Worm (Caenorhabditis elegans) whole organism, L4 larva: ENCODE results near the gene col-13.
A peak's percentile ranks its signal among the peaks of the same experiment; 100 is the strongest.

Source experiments
- D1046.2 ChIP-seq: fragments of 200-800 bp; sonication (Bioruptor generic); IDR thresholded peaks from 2 replicates; pipeline ENCODE4 v1.3.6; 2022; ENCODE audit warnings: missing genetic modification characterization, missing compliant biosample characterization
- F26F4.8 ChIP-seq: fragments of 200-800 bp; sonication (Bioruptor generic); conservative IDR thresholded peaks from 2 replicates; pipeline ENCODE4 v1.3.6; 2022; ENCODE audit warnings: missing genetic modification characterization, missing compliant biosample characterization
- F44E2.7 ChIP-seq: fragments of 200-800 bp; sonication (Bioruptor generic); IDR thresholded peaks from 2 replicates; pipeline ENCODE4 v2.1.2; 2022; ENCODE audit warnings: missing genetic modification characterization, missing compliant biosample characterization
- T26A8.4 ChIP-seq: fragments of 200-800 bp; sonication (Bioruptor generic); IDR thresholded peaks from 2 replicates; pipeline ENCODE4 v1.3.6; 2022; ENCODE audit warnings: missing genetic modification characterization, missing compliant biosample characterization
- Y48G9A.11 ChIP-seq: fragments of 200-800 bp; sonication (Bioruptor generic); IDR thresholded peaks from 2 replicates; pipeline ENCODE4 v1.3.6; 2022; ENCODE audit warnings: missing genetic modification reagents, missing genetic modification characterization, missing compliant biosample characterization
- Y5F2A.4 ChIP-seq: fragments of 200-800 bp; sonication (Bioruptor generic); optimal IDR thresholded peaks from 2 replicates; lab custom pipeline; 2018; ENCODE audit warnings: mild to moderate bottlenecking, missing genetic modification characterization, missing compliant biosample characterization
- Y75B8A.6 ChIP-seq: fragments of 200-800 bp; sonication (Bioruptor generic); IDR thresholded peaks from 2 replicates; pipeline ENCODE4 v1.3.6; 2022; ENCODE audit warnings: missing genetic modification reagents, missing genetic modification characterization, missing compliant biosample characterization
- ZK337.2 ChIP-seq: fragments of 200-800 bp; sonication (Bioruptor generic); IDR thresholded peaks from 2 replicates; pipeline ENCODE4 v1.3.6; 2022; ENCODE audit warnings: missing genetic modification reagents, missing genetic modification characterization, missing compliant biosample characterization
- aha-1 ChIP-seq: fragments of 150-350 bp; peaks from one replicate; lab custom pipeline; 2014; ENCODE audit warnings: missing biosample characterization, missing genetic modification characterization
- ama-1 ChIP-seq: fragments of 150-350 bp; optimal IDR thresholded peaks from 2 replicates; lab custom pipeline; 2014; ENCODE audit warnings: inconsistent platforms, mixed read lengths
- ceh-32 ChIP-seq: sonication (generic microtip); optimal IDR thresholded peaks from 2 replicates; lab custom pipeline; 2016; ENCODE audit warnings: mild to moderate bottlenecking, missing genetic modification characterization, missing compliant biosample characterization; ENCODE audit not compliant: poor library complexity
- ceh-44 ChIP-seq: fragments of 200-800 bp; sonication (Bioruptor generic); IDR thresholded peaks from 2 replicates; pipeline ENCODE4 v1.3.6; 2022; ENCODE audit warnings: missing genetic modification reagents, missing genetic modification characterization, missing compliant biosample characterization
- cey-2 ChIP-seq: sonication (generic microtip); optimal IDR thresholded peaks from 3 replicates; lab custom pipeline; 2017; ENCODE audit warnings: missing genetic modification characterization, mild to moderate bottlenecking, missing compliant biosample characterization, antibody characterized with exemption, borderline replicate concordance; ENCODE audit not compliant: insufficient read depth
- ctbp-1 ChIP-seq: fragments of 200-800 bp; sonication (Bioruptor generic); IDR thresholded peaks from 2 replicates; pipeline ENCODE4 v1.3.6; 2022; ENCODE audit warnings: missing genetic modification reagents, missing genetic modification characterization, missing compliant biosample characterization
- daf-16 ChIP-seq, 3 experiments: sonication (generic microtip); optimal IDR thresholded peaks; 2 replicates each; lab custom pipeline; 2016 to 2017; ENCODE audit warnings: missing genetic modification characterization in 3 of 3, missing genetic modification reagents in 3 of 3, mild to moderate bottlenecking in 2 of 3, missing compliant biosample characterization in 2 of 3, missing biosample characterization in 1 of 3, moderate library complexity in 1 of 3
- daf-19 ChIP-seq: fragments of 200-800 bp; sonication (Bioruptor generic); conservative IDR thresholded peaks from 2 replicates; pipeline ENCODE4 v1.3.6; 2022; ENCODE audit warnings: missing genetic modification characterization, missing compliant biosample characterization
- dmd-9 ChIP-seq: fragments of 200-800 bp; sonication (Bioruptor generic); IDR thresholded peaks from 2 replicates; pipeline ENCODE4 v1.3.6; 2022; ENCODE audit warnings: missing genetic modification reagents, missing genetic modification characterization, missing compliant biosample characterization
- dpl-1 ChIP-seq: fragments of 150-350 bp; optimal IDR thresholded peaks from 2 replicates; lab custom pipeline; 2014; ENCODE audit warnings: missing biosample characterization, missing genetic modification reagents, missing genetic modification characterization
- gei-8 ChIP-seq: fragments of 200-800 bp; sonication (Bioruptor generic); optimal IDR thresholded peaks from 2 replicates; lab custom pipeline; 2018; ENCODE audit warnings: mild to moderate bottlenecking, missing genetic modification characterization, missing compliant biosample characterization
- hif-1 ChIP-seq, 2 experiments: sonication (generic microtip); optimal IDR thresholded peaks; 2 replicates each; lab custom pipeline; 2016 to 2017; ENCODE audit warnings: missing compliant biosample characterization in 2 of 2, missing genetic modification characterization in 2 of 2, missing genetic modification reagents in 2 of 2, missing genotype in 2 of 2, mild to moderate bottlenecking in 1 of 2
- hlh-11 ChIP-seq: fragments of 200-800 bp; sonication (Bioruptor generic); optimal IDR thresholded peaks from 2 replicates; lab custom pipeline; 2018; ENCODE audit warnings: mild to moderate bottlenecking, missing genetic modification characterization, missing compliant biosample characterization
- jun-1 ChIP-seq: fragments of 150-350 bp; optimal IDR thresholded peaks from 2 replicates; lab custom pipeline; 2014; ENCODE audit warnings: missing biosample characterization, missing genetic modification reagents, missing genetic modification characterization
- lin-29 ChIP-seq: fragments of 200-800 bp; sonication (Bioruptor generic); IDR thresholded peaks from 2 replicates; pipeline ENCODE4 v1.3.6; 2022; ENCODE audit warnings: missing genetic modification reagents, missing genetic modification characterization, missing compliant biosample characterization
- lir-3 ChIP-seq: sonication (generic microtip); optimal IDR thresholded peaks from 2 replicates; lab custom pipeline; 2016; ENCODE audit warnings: mild to moderate bottlenecking, missing genetic modification characterization, missing compliant biosample characterization
- madf-9 ChIP-seq: fragments of 200-800 bp; sonication (Bioruptor generic); conservative IDR thresholded peaks from 2 replicates; pipeline ENCODE4 v1.3.6; 2022; ENCODE audit warnings: missing genetic modification reagents, missing genetic modification characterization, missing compliant biosample characterization
- mdt-29 ChIP-seq: fragments of 200-800 bp; sonication (Bioruptor generic); IDR thresholded peaks from 2 replicates; pipeline ENCODE4 v1.3.6; 2022; ENCODE audit warnings: missing genetic modification reagents, missing genetic modification characterization, missing compliant biosample characterization
- mep-1 ChIP-seq: fragments of 150-350 bp; sonication (generic microtip); optimal IDR thresholded peaks from 3 replicates; lab custom pipeline; 2014; ENCODE audit warnings: missing biosample characterization, missing genetic modification characterization
- mxl-3 ChIP-seq: fragments of 200-800 bp; sonication (Bioruptor generic); optimal IDR thresholded peaks from 2 replicates; lab custom pipeline; 2018; ENCODE audit warnings: mild to moderate bottlenecking, missing genetic modification characterization, missing compliant biosample characterization
- nhr-102 ChIP-seq: sonication (generic microtip); optimal IDR thresholded peaks from 2 replicates; lab custom pipeline; 2016; ENCODE audit warnings: mild to moderate bottlenecking, missing genetic modification characterization, moderate library complexity, missing compliant biosample characterization
- nhr-111 ChIP-seq: fragments of 200-800 bp; sonication (Bioruptor generic); optimal IDR thresholded peaks from 2 replicates; lab custom pipeline; 2018; ENCODE audit warnings: mild to moderate bottlenecking, missing genetic modification characterization, missing compliant biosample characterization
- nhr-41 ChIP-seq: fragments of 200-800 bp; sonication (Bioruptor generic); IDR thresholded peaks from 2 replicates; pipeline ENCODE4 v1.3.6; 2022; ENCODE audit warnings: missing genetic modification reagents, missing genetic modification characterization, missing compliant biosample characterization
- php-3 ChIP-seq: fragments of 200-800 bp; sonication (Bioruptor generic); IDR thresholded peaks from 2 replicates; pipeline ENCODE4 v1.3.6; 2022; ENCODE audit warnings: missing genetic modification reagents, missing genetic modification characterization, missing compliant biosample characterization
- rbr-2 ChIP-seq: sonication (generic microtip); optimal IDR thresholded peaks from 2 replicates; lab custom pipeline; 2016; ENCODE audit warnings: missing genotype, missing genetic modification characterization, missing compliant biosample characterization
- snpc-1.2 ChIP-seq: fragments of 200-800 bp; sonication (Bioruptor generic); IDR thresholded peaks from 2 replicates; pipeline ENCODE4 v1.3.6; 2022; ENCODE audit warnings: missing genetic modification reagents, missing genetic modification characterization, missing compliant biosample characterization
- spr-3 ChIP-seq: fragments of 200-800 bp; sonication (Bioruptor generic); optimal IDR thresholded peaks from 2 replicates; lab custom pipeline; 2018; ENCODE audit warnings: mild to moderate bottlenecking, missing genetic modification characterization, missing compliant biosample characterization
- unc-130 ChIP-seq: sonication (generic microtip); optimal IDR thresholded peaks from 2 replicates; lab custom pipeline; 2016; ENCODE audit warnings: missing genetic modification reagents, missing genetic modification characterization, missing compliant biosample characterization
- unc-62 ChIP-seq, 3 experiments: fragments of 150-350 bp in 1 of 3; sonication (generic microtip); optimal IDR thresholded peaks in 2 of 3; peaks in 1 of 3; 1 replicate in 1 of 3; 2 replicates in 2 of 3; lab custom pipeline; 2014 to 2017; ENCODE audit warnings: missing biosample characterization in 3 of 3, missing genetic modification characterization in 3 of 3, missing genetic modification reagents in 3 of 3, missing genotype in 1 of 3
- zag-1 ChIP-seq: fragments of 150-350 bp; optimal IDR thresholded peaks from 2 replicates; lab custom pipeline; 2014; ENCODE audit warnings: missing biosample characterization, missing genetic modification characterization
- zfp-3 ChIP-seq: fragments of 200-800 bp; sonication (Bioruptor generic); conservative IDR thresholded peaks from 2 replicates; pipeline ENCODE4 v1.3.6; 2022; ENCODE audit warnings: missing genetic modification reagents, missing genetic modification characterization, missing compliant biosample characterization
- zip-11 ChIP-seq: fragments of 200-800 bp; sonication (Bioruptor generic); IDR thresholded peaks from 2 replicates; pipeline ENCODE4 v1.3.6; 2022; ENCODE audit warnings: missing genetic modification characterization, missing compliant biosample characterization
- ztf-7 ChIP-seq: fragments of 150-350 bp; optimal IDR thresholded peaks from 2 replicates; lab custom pipeline; 2014; ENCODE audit warnings: missing biosample characterization, missing genetic modification characterization

Gene col-13

DNA sequence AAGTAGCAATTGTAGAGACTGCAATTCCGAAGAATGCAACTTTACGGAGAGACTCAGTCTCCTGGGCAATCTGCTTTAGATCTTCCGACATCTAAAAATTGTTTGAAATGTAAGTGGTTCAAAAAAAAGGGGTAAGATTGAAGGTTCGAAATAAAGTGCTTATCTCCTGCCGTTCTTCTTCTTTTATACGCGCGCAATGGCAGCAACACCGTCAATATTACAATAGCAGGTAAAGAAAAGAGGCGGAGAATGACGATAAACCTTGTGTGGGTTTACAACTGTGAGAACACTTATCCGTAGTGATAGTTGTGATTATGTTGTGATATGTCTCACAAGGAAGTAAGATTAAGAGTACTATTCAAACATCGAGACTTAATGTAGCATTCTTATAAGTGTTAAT lies at the start of gene col-13:
Gene col-13, minus strand, starts transcription at position 101 of the 400 bp plus-strand sequence.
- TF ChIP-seq rbr-2 (tag; lab: Kevin White, UChicago) (no peak), T26A8.4 (GFP tag; lab: Robert Waterston, UW) (no peak), nhr-41 (no peak), lin-29 (GFP tag; lab: Robert Waterston, UW) (no peak)

DNA sequence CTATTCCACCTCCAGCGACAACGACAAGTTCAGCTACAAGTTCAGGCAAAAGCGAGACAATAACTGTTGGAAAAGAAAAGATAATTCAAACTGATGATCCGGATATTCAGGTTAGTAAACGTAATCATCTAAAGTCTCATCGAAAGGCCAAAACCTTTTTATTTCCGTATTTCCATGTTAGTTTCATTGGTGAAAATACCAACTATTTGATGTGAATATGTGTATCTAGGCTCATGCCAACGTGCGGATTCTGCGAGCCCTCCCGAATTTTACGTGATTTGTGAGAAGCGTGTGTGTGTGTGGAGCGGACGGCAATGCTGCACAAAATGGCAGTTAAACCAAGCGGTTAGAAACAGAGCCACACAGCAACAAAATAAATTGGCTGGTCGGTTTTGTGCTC lies 49.3 kb upstream of the col-13 start:
- no peak for TF ChIP-seq daf-19
- TF ChIP-seq F44E2.7 (GFP tag; lab: Robert Waterston, UW): no peak
- no peak for TF ChIP-seq madf-9 (GFP tag; lab: Robert Waterston, UW)
- TF ChIP-seq Y5F2A.4 (GFP tag; lab: Kevin White, UChicago): no peak
- 0 out of 2 replicates have a peak, but pooled peaks have one; percentile 25 for TF ChIP-seq zfp-3 (GFP tag; lab: Robert Waterston, UW)
- TF ChIP-seq unc-130 (GFP tag; lab: Kevin White, UChicago): no peak
- TF ChIP-seq ceh-44 (GFP tag; lab: Robert Waterston, UW): no peak
- peak; percentile 46 for TF ChIP-seq ama-1 (lab: Kevin White, UChicago)
- no peak for TF ChIP-seq D1046.2
- TF ChIP-seq php-3 (GFP tag; lab: Robert Waterston, UW): no peak
- no peak for TF ChIP-seq Y48G9A.11
- TF ChIP-seq hif-1 (tag; optimal IDR thresholded peaks at IDR 0.05; lab: Kevin White, UChicago): peak in 1 of 2 experiments; percentile 23
- 0 out of 2 replicates have a peak, but pooled peaks have one; percentile 31 for TF ChIP-seq F26F4.8 (GFP tag; lab: Robert Waterston, UW)
- TF ChIP-seq ceh-32 (tag; lab: Kevin White, UChicago): no peak
- peak; percentile 97 for TF ChIP-seq aha-1 (tag; lab: Kevin White, UChicago)
- TF ChIP-seq Y75B8A.6: 0 out of 2 replicates have a peak, but pooled peaks have one; percentile 6

DNA sequence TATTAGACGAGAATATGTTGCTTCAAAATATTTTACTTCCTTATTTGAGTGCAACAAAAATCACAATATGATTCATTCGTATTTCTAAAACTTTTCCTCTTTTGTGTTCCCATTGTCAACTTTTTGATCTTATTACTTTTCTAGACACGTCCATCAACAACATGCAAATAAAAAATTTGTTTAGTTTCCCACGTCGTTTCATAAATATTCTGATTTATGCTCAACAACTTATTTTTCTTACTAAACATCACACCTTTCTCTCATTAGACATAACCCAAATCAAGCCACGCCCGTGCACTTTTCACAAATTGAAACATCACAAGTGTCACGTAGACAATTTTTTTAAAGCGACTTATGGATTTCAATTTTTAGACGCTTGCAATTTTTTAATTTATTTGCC lies 48.1 kb upstream of the col-13 start:
- no peak for TF ChIP-seq spr-3
- peak; percentile 92 for TF ChIP-seq aha-1 (tag; lab: Kevin White, UChicago)

DNA sequence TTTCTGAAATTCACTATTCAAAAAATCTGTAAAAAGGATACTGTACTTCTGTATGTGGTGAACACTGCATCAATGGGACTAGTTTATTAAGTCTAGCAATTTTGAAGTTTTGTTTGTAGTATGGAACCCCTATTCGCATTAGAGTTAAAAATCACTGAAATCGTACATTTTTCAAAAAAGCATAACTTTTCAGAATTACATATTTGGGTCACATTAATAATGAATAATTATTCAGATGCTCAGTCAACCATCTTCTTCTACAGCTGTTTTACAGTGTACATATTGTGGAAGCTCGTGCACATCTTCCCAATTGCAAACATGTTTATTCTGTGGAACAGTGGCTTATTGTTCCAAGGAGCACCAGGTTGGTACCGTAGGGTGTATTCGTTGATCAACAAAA lies 47.0 kb upstream of the col-13 start:
- TF ChIP-seq unc-62 (GFP tag; optimal IDR thresholded peaks at IDR 0.05 in 1 of 2; lab: Kevin White, UChicago) (peak in 1 of 2 experiments; percentile 95), unc-62 (tag; optimal IDR thresholded peaks at IDR 0.05; lab: Kevin White, UChicago) (no peak), snpc-1.2 (GFP tag; lab: Robert Waterston, UW) (no peak), daf-16 (GFP tag; optimal IDR thresholded peaks at IDR 0.05; lab: Kevin White, UChicago) (peak in 1 of 2 experiments; percentile 55), daf-16 (tag; optimal IDR thresholded peaks at IDR 0.05; lab: Kevin White, UChicago) (no peak)

DNA sequence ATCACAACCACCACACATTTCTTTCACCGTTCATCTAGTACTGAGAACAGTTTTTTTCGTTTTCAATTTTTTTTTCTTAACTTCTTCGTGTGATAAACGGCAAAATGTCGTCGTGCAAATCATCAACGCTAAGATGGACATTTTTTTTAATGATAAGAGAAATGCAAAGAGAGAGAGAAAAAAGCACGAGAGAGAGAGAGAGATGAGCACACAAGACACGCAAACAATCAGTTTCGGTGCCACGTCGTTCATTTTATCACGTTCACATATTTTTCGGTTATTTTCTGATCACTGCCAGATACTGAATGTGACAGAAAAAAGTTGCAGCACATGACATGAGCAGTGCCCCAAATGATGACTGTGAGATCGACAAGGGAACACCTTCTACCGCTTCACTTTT lies 46.5 kb upstream of the col-13 start, which contains the start of gene egl-9:
Gene egl-9, plus strand, starts transcription at position 328 of the 400 bp plus-strand sequence.
- TF ChIP-seq T26A8.4 (GFP tag; lab: Robert Waterston, UW): peak; percentile 51; the same call in 1 of the 2 replicates
- peak; percentile 7 for TF ChIP-seq nhr-102
- no peak for TF ChIP-seq snpc-1.2 (GFP tag; lab: Robert Waterston, UW)
- no peak for TF ChIP-seq ceh-44 (GFP tag; lab: Robert Waterston, UW)
- peak; percentile 2 for TF ChIP-seq mxl-3
- TF ChIP-seq mep-1 (tag; lab: Kevin White, UChicago): no peak
- TF ChIP-seq daf-19: no peak
- no peak for TF ChIP-seq lin-29 (GFP tag; lab: Robert Waterston, UW)
- no peak for TF ChIP-seq zip-11 (GFP tag; lab: Robert Waterston, UW)
- no peak for TF ChIP-seq ZK337.2 (GFP tag; lab: Robert Waterston, UW)
- peak; percentile 78 to 98 for TF ChIP-seq hif-1 (tag; optimal IDR thresholded peaks at IDR 0.05; lab: Kevin White, UChicago)
- TF ChIP-seq dpl-1 (GFP tag; lab: Kevin White, UChicago): no peak
- TF ChIP-seq cey-2 (tag; lab: Kevin White, UChicago): no peak
- TF ChIP-seq D1046.2: no peak
- no peak for TF ChIP-seq dmd-9 (GFP tag; lab: Robert Waterston, UW)
- no peak for TF ChIP-seq jun-1 (tag; lab: Kevin White, UChicago)
- no peak for TF ChIP-seq gei-8 (GFP tag; lab: Kevin White, UChicago)
- TF ChIP-seq lir-3 (tag; lab: Kevin White, UChicago): no peak
- TF ChIP-seq nhr-111 (GFP tag; lab: Kevin White, UChicago): no peak
- TF ChIP-seq ztf-7: no peak
- TF ChIP-seq hlh-11 (tag; lab: Kevin White, UChicago): peak; percentile 83
- no peak; the same call in 1 of the 2 replicates for TF ChIP-seq ctbp-1 (GFP tag; lab: Robert Waterston, UW)
- TF ChIP-seq mdt-29 (GFP tag; lab: Robert Waterston, UW): peak; percentile 33; the same call in 1 of the 2 replicates
- TF ChIP-seq spr-3: no peak
- TF ChIP-seq zag-1 (tag; lab: Kevin White, UChicago): no peak
